Worm (Caenorhabditis elegans) whole organism, L4/young adult: Measurements from ENCODE around the gene clec-136.

Source experiments
- W03F9.2 ChIP-seq: fragments of 150-350 bp; optimal IDR thresholded peaks from 2 replicates; lab custom pipeline; 2014; ENCODE audit warnings: missing biosample characterization, missing genetic modification characterization
- dao-5 ChIP-seq: sonication (generic microtip); optimal IDR thresholded peaks from 2 replicates; lab custom pipeline; 2016; ENCODE audit warnings: missing genotype, missing genetic modification characterization, moderate library complexity, missing compliant biosample characterization
- him-1 ChIP-seq: sonication (generic microtip); optimal IDR thresholded peaks from 2 replicates; lab custom pipeline; 2016; ENCODE audit warnings: missing genotype, missing genetic modification reagents, missing genetic modification characterization, missing compliant biosample characterization

- TF ChIP-seq him-1 (tag; lab: Kevin White, UChicago) (no peak), W03F9.2 (tag; lab: Kevin White, UChicago) (no peak), dao-5 (no peak)
Observed at ce11 chrII:4648785-4649184, 32.4 kb upstream of the clec-136 start, which contains the start of gene lgc-27.
